Worm (Caenorhabditis elegans): ENCODE results near the gene F13B12.3.

The F13B12.3 gene

ce11 chrIV:10438901-10439300 lies at the start of gene F13B12.3:
TSS of gene F13B12.3 (plus strand) at chrIV:10439123.
- TF ChIP-seq ama-1 (optimal IDR thresholded peaks at IDR 0.05) (no peak), lin-39 (tag; optimal IDR thresholded peaks at IDR 0.05) (no peak), aly-2 (tag; optimal IDR thresholded peaks at IDR 0.05) (no peak), lir-3 (tag; optimal IDR thresholded peaks at IDR 0.05) (no peak), dmd-6 (GFP tag; IDR thresholded peaks at IDR 0.05) (peak; percentile 90), spr-3 (GFP tag; optimal IDR thresholded peaks at IDR 0.05) (no peak), skn-1 (tag; optimal IDR thresholded peaks at IDR 0.05) (no peak), nhr-77 (tag; optimal IDR thresholded peaks at IDR 0.05) (peak; percentile 38), php-3 (GFP tag; IDR thresholded peaks at IDR 0.05) (no peak), gei-8 (GFP tag; optimal IDR thresholded peaks at IDR 0.05) (no peak), daf-16 (GFP tag; optimal IDR thresholded peaks at IDR 0.05) (no peak), daf-16 (tag; optimal IDR thresholded peaks at IDR 0.05) (peak; percentile 79), saeg-2 (GFP tag; IDR thresholded peaks at IDR 0.05) (no peak), R02D3.7 (tag; optimal IDR thresholded peaks at IDR 0.05) (no peak), lin-38 (GFP tag; IDR thresholded peaks at IDR 0.05) (no peak), ceh-20 (GFP tag; IDR thresholded peaks at IDR 0.05) (no peak), pqm-1 (tag; optimal IDR thresholded peaks at IDR 0.05) (peak; percentile 97), lin-15B (tag; optimal IDR thresholded peaks at IDR 0.05) (no peak), spr-1 (tag; optimal IDR thresholded peaks at IDR 0.05) (no peak), nhr-48 (tag; optimal IDR thresholded peaks at IDR 0.05) (peak; percentile 18), ceh-62 (tag; optimal IDR thresholded peaks at IDR 0.05) (no peak), nhr-25 (tag; optimal IDR thresholded peaks at IDR 0.05; ENCODE audit: borderline replicate concordance, insufficient read depth) (no peak), ZK546.5 (tag; optimal IDR thresholded peaks at IDR 0.05) (no peak), unc-62 (GFP tag; optimal IDR thresholded peaks at IDR 0.05 in 1 of 2) (peak in 1 of 2 experiments; percentile 53), unc-62 (tag; optimal IDR thresholded peaks at IDR 0.05) (no peak), nhr-28 (tag; optimal IDR thresholded peaks at IDR 0.05) (peak; percentile 82)

DNA sequence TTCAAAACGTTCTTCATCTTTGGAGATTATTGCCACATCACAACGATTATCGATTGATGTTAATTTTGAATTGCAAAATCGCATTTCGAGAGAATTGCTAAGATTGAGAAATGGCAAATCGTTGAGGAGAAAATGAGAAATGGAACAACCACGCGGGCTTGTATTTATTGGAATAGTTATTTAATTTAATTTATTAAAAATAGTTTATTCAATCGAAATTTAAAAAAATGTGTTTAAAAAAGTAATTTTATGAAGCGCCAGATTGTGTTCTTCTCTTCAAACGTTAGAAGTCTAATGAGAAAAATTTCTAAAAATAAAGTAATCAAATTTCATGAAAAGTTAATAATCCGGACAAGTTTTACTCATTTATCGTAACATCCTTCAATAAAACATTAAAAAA lies 47.1 kb upstream of the F13B12.3 start, which contains the start of gene spe-26:
Gene spe-26 (minus strand): TSS at position 101 of the 400 bp plus-strand sequence.
- TF ChIP-seq dpl-1 (GFP tag; optimal IDR thresholded peaks at IDR 0.05): no peak
- no peak for TF ChIP-seq nhr-25 (tag; optimal IDR thresholded peaks at IDR 0.05; ENCODE audit: borderline replicate concordance, insufficient read depth)
- TF ChIP-seq T20F7.1 (GFP tag; optimal IDR thresholded peaks at IDR 0.05): no peak
- peak in 1 of 2 experiments; percentile 24 for TF ChIP-seq unc-62 (GFP tag; optimal IDR thresholded peaks at IDR 0.05 in 1 of 2)
- no peak for TF ChIP-seq unc-62 (tag; optimal IDR thresholded peaks at IDR 0.05)
- TF ChIP-seq dmd-8 (GFP tag; IDR thresholded peaks at IDR 0.05): no peak
- no peak for TF ChIP-seq ceh-20 (GFP tag; IDR thresholded peaks at IDR 0.05)
- no peak for TF ChIP-seq ztf-11 (tag; optimal IDR thresholded peaks at IDR 0.05)
- TF ChIP-seq hif-1 (tag; optimal IDR thresholded peaks at IDR 0.05): no peak

- no peak for TF ChIP-seq nhr-25 (tag; optimal IDR thresholded peaks at IDR 0.05; ENCODE audit: borderline replicate concordance, insufficient read depth)
- no peak for TF ChIP-seq tra-1 (GFP tag; IDR thresholded peaks at IDR 0.05)
- TF ChIP-seq daf-8 (GFP tag; IDR thresholded peaks at IDR 0.05): no peak
- no peak for TF ChIP-seq D1046.2 (GFP tag; IDR thresholded peaks at IDR 0.05)
- TF ChIP-seq lin-39 (tag; optimal IDR thresholded peaks at IDR 0.05): no peak
- no peak for TF ChIP-seq lim-7 (GFP tag; IDR thresholded peaks at IDR 0.05)
- TF ChIP-seq lir-3 (tag; optimal IDR thresholded peaks at IDR 0.05): no peak
- no peak for TF ChIP-seq spr-3 (GFP tag; optimal IDR thresholded peaks at IDR 0.05)
- TF ChIP-seq Y75B8A.6 (GFP tag; IDR thresholded peaks at IDR 0.05): no peak
- TF ChIP-seq pha-4 (GFP tag; IDR thresholded peaks at IDR 0.05): no peak
- no peak for TF ChIP-seq pha-4 (tag; optimal IDR thresholded peaks at IDR 0.05)
- TF ChIP-seq nhr-77 (tag; optimal IDR thresholded peaks at IDR 0.05): no peak
- no peak for TF ChIP-seq snpc-1.2 (GFP tag; IDR thresholded peaks at IDR 0.05)
- TF ChIP-seq T26A8.4 (GFP tag; IDR thresholded peaks at IDR 0.05): no peak
- no peak for TF ChIP-seq Y105C5A.15 (GFP tag; IDR thresholded peaks at IDR 0.05)
- no peak for TF ChIP-seq attf-4 (tag; optimal IDR thresholded peaks at IDR 0.05)
- TF ChIP-seq ceh-62 (tag; optimal IDR thresholded peaks at IDR 0.05): no peak
- no peak for TF ChIP-seq sdz-12 (GFP tag; optimal IDR thresholded peaks at IDR 0.05)
- TF ChIP-seq snpc-4 (tag; optimal IDR thresholded peaks at IDR 0.05): no peak
Observed at ce11 chrIV:10394858-10395257, 44.1 kb upstream of the F13B12.3 start, which contains the start of gene R10H10.4. TSS of gene R10H10.4 (minus strand) at chrIV:10394958.
